Fruit fly (Drosophila melanogaster) whole organism, embryonic: ENCODE results near the gene CG5157.

ENCODE experiments used
- Aef1 ChIP-seq: fragments of 200-800 bp; sonication (Bioruptor generic); IDR thresholded peaks from 3 replicates; pipeline ENCODE4 v1.3.6; 2022; ENCODE audit warnings: missing biosample characterization, missing genetic modification characterization
- CG1024 ChIP-seq: fragments of 200-800 bp; sonication (Bioruptor generic); IDR thresholded peaks from 2 replicates; pipeline ENCODE4 v1.3.6; 2022; ENCODE audit warnings: missing biosample characterization, missing genetic modification characterization
- CG11456 ChIP-seq: fragments of 200-800 bp; sonication (Bioruptor generic); IDR thresholded peaks from 3 replicates; pipeline ENCODE4 v1.3.6; 2022; ENCODE audit warnings: missing biosample characterization, missing genetic modification characterization
- CG12942 ChIP-seq: fragments of 200-800 bp; sonication (Bioruptor generic); optimal IDR thresholded peaks from 3 replicates; lab custom pipeline; 2016; ENCODE audit warnings: missing biosample characterization, missing genetic modification characterization
- CG14860 ChIP-seq: fragments of 200-800 bp; sonication (Bioruptor generic); IDR thresholded peaks from 3 replicates; pipeline ENCODE4 v1.3.6; 2022; ENCODE audit warnings: missing biosample characterization, missing genetic modification characterization; ENCODE audit not compliant: partially characterized antibody
- CG16863 ChIP-seq: fragments of 200-800 bp; sonication (Bioruptor generic); optimal IDR thresholded peaks from 3 replicates; lab custom pipeline; 2016; ENCODE audit warnings: missing biosample characterization, missing genetic modification characterization
- CG17186 ChIP-seq: fragments of 200-800 bp; sonication (Bioruptor generic); optimal IDR thresholded peaks from 3 replicates; lab custom pipeline; 2017; ENCODE audit warnings: missing biosample characterization, missing genetic modification reagents, missing genetic modification characterization
- CG1792 ChIP-seq: fragments of 200-800 bp; sonication (Bioruptor generic); optimal IDR thresholded peaks from 2 replicates; lab custom pipeline; 2016; ENCODE audit warnings: missing biosample characterization, missing genetic modification characterization
- CG2202 ChIP-seq: fragments of 200-800 bp; sonication (Bioruptor generic); optimal IDR thresholded peaks from 2 replicates; lab custom pipeline; 2018; ENCODE audit warnings: missing biosample characterization, mild to moderate bottlenecking, missing genetic modification characterization
- CG30403 ChIP-seq: fragments of 200-800 bp; sonication (Bioruptor generic); optimal IDR thresholded peaks from 3 replicates; lab custom pipeline; 2016; ENCODE audit warnings: missing biosample characterization, missing genetic modification characterization
- CG30431 ChIP-seq: fragments of 200-800 bp; sonication (Bioruptor generic); optimal IDR thresholded peaks from 2 replicates; lab custom pipeline; 2017; ENCODE audit warnings: missing biosample characterization, missing genetic modification characterization
- CG3065 ChIP-seq: fragments of 200-800 bp; sonication (Bioruptor generic); optimal IDR thresholded peaks from 2 replicates; lab custom pipeline; 2016; ENCODE audit warnings: missing biosample characterization, missing genetic modification characterization
- CG31388 ChIP-seq: fragments of 200-800 bp; sonication (Bioruptor generic); optimal IDR thresholded peaks from 2 replicates; lab custom pipeline; 2016; ENCODE audit warnings: missing biosample characterization, missing genetic modification characterization
- CG31441 ChIP-seq: fragments of 200-800 bp; sonication (Bioruptor generic); IDR thresholded peaks from 2 replicates; pipeline ENCODE4 v1.3.6; 2022; ENCODE audit warnings: missing biosample characterization, missing genetic modification characterization
- CG34376 ChIP-seq: fragments of 200-800 bp; sonication (Bioruptor generic); optimal IDR thresholded peaks from 2 replicates; lab custom pipeline; 2018; ENCODE audit warnings: missing biosample characterization, mild to moderate bottlenecking, missing genetic modification characterization
- CG3838 ChIP-seq: fragments of 200-800 bp; sonication (Bioruptor generic); optimal IDR thresholded peaks from 3 replicates; lab custom pipeline; 2016; ENCODE audit warnings: missing biosample characterization, missing genetic modification characterization
- CG4360 ChIP-seq: fragments of 200-800 bp; sonication (Bioruptor generic); IDR thresholded peaks from 2 replicates; pipeline ENCODE4 v1.3.6; 2022; ENCODE audit warnings: missing biosample characterization, missing genetic modification characterization
- CG6254 ChIP-seq: fragments of 200-800 bp; sonication (Bioruptor generic); optimal IDR thresholded peaks from 3 replicates; lab custom pipeline; 2017; ENCODE audit warnings: mild to moderate bottlenecking, missing biosample characterization, missing genetic modification reagents, missing genetic modification characterization
- CG7786 ChIP-seq: fragments of 200-800 bp; sonication (Bioruptor generic); optimal IDR thresholded peaks from 2 replicates; lab custom pipeline; 2016; ENCODE audit warnings: missing biosample characterization, missing genetic modification characterization
- CG8478 ChIP-seq: fragments of >200 bp; optimal IDR thresholded peaks from 2 replicates; lab custom pipeline; 2018
- CG8765 ChIP-seq: fragments of 200-800 bp; sonication (Bioruptor generic); IDR thresholded peaks from 2 replicates; pipeline ENCODE4 v1.3.6; 2022; ENCODE audit warnings: missing biosample characterization, missing genetic modification characterization
- CoRest ChIP-seq: fragments of 200-800 bp; sonication (Bioruptor generic); optimal IDR thresholded peaks from 3 replicates; lab custom pipeline; 2018; ENCODE audit warnings: missing biosample characterization, mild to moderate bottlenecking, missing genetic modification characterization, moderate library complexity
- Dp ChIP-seq: fragments of 200-800 bp; sonication (Bioruptor generic); optimal IDR thresholded peaks from 2 replicates; lab custom pipeline; 2018; ENCODE audit warnings: missing biosample characterization, mild to moderate bottlenecking, missing genetic modification characterization, moderate library complexity
- Gsc ChIP-seq: fragments of 200-800 bp; sonication (Bioruptor generic); IDR thresholded peaks from 2 replicates; pipeline ENCODE4 v1.3.6; 2022; ENCODE audit warnings: missing biosample characterization, missing genetic modification characterization
- HHEX ChIP-seq: fragments of 200-800 bp; sonication (Bioruptor generic); optimal IDR thresholded peaks from 3 replicates; lab custom pipeline; 2017; ENCODE audit warnings: missing biosample characterization, mild to moderate bottlenecking, missing genetic modification characterization, missing genetic modification reagents
- HLH4C ChIP-seq: fragments of 200-800 bp; sonication (Bioruptor generic); IDR thresholded peaks from 3 replicates; pipeline ENCODE4 v1.3.6; 2022; ENCODE audit warnings: missing biosample characterization, missing genetic modification characterization; ENCODE audit not compliant: partially characterized antibody
- Hmr ChIP-seq: fragments of 200-800 bp; sonication (Bioruptor generic); optimal IDR thresholded peaks from 3 replicates; lab custom pipeline; 2017; ENCODE audit warnings: mild to moderate bottlenecking, missing biosample characterization, missing genetic modification reagents, missing genetic modification characterization
- Jarid2 ChIP-seq: fragments of 200-800 bp; sonication (Bioruptor generic); optimal IDR thresholded peaks from 3 replicates; lab custom pipeline; 2017; ENCODE audit warnings: mild to moderate bottlenecking, missing biosample characterization, missing genetic modification reagents, missing genetic modification characterization
- NC2β ChIP-seq: fragments of 200-800 bp; sonication (Bioruptor generic); optimal IDR thresholded peaks from 2 replicates; lab custom pipeline; 2016; ENCODE audit warnings: missing biosample characterization, missing genetic modification characterization
- ci ChIP-seq: fragments of 200-800 bp; sonication (Bioruptor generic); IDR thresholded peaks from 3 replicates; pipeline ENCODE4 v1.3.6; 2022; ENCODE audit warnings: missing biosample characterization, missing genetic modification characterization
- cwo ChIP-seq: fragments of 200-800 bp; sonication (Bioruptor generic); optimal IDR thresholded peaks from 3 replicates; lab custom pipeline; 2017; ENCODE audit warnings: missing biosample characterization, missing genetic modification characterization, mild to moderate bottlenecking, moderate library complexity, missing genetic modification reagents
- dmrt11E ChIP-seq: fragments of 200-800 bp; sonication (Bioruptor generic); optimal IDR thresholded peaks from 3 replicates; lab custom pipeline; 2018; ENCODE audit warnings: missing biosample characterization, mild to moderate bottlenecking, missing genetic modification characterization, moderate library complexity
- ftz-f1 ChIP-seq: fragments of 200-800 bp; sonication (Bioruptor generic); optimal IDR thresholded peaks from 2 replicates; lab custom pipeline; 2016; ENCODE audit warnings: missing biosample characterization, missing genetic modification characterization
- fu2 ChIP-seq: fragments of 200-800 bp; sonication (Bioruptor generic); optimal IDR thresholded peaks from 2 replicates; lab custom pipeline; 2016; ENCODE audit warnings: missing biosample characterization, missing genetic modification characterization
- grn ChIP-seq: fragments of 200-800 bp; sonication (Bioruptor generic); optimal IDR thresholded peaks from 3 replicates; lab custom pipeline; 2017; ENCODE audit warnings: missing biosample characterization, missing genetic modification characterization
- ind ChIP-seq: fragments of 200-800 bp; sonication (Bioruptor generic); optimal IDR thresholded peaks from 3 replicates; lab custom pipeline; 2016; ENCODE audit warnings: missing biosample characterization, missing genetic modification characterization
- kni ChIP-seq: fragments of 200-800 bp; sonication (Bioruptor generic); optimal IDR thresholded peaks from 3 replicates; lab custom pipeline; 2017; ENCODE audit warnings: mild to moderate bottlenecking, missing biosample characterization, missing genetic modification reagents, missing genetic modification characterization
- lbe ChIP-seq: fragments of 200-800 bp; sonication (Bioruptor generic); optimal IDR thresholded peaks from 2 replicates; lab custom pipeline; 2016; ENCODE audit warnings: missing biosample characterization, mild to moderate bottlenecking, missing genetic modification characterization
- lmd ChIP-seq: fragments of 200-800 bp; sonication (Bioruptor generic); IDR thresholded peaks from 2 replicates; pipeline ENCODE4 v1.3.6; 2022; ENCODE audit warnings: missing biosample characterization, missing genetic modification characterization
- mirr ChIP-seq: fragments of 200-800 bp; sonication (Bioruptor generic); optimal IDR thresholded peaks from 3 replicates; lab custom pipeline; 2018; ENCODE audit warnings: missing biosample characterization, mild to moderate bottlenecking, missing genetic modification characterization
- odd ChIP-seq: fragments of 200-800 bp; sonication (Bioruptor generic); optimal IDR thresholded peaks from 2 replicates; lab custom pipeline; 2017; ENCODE audit warnings: missing biosample characterization, mild to moderate bottlenecking, missing genetic modification characterization
- otp ChIP-seq: fragments of 200-800 bp; sonication (Bioruptor generic); IDR thresholded peaks from 3 replicates; pipeline ENCODE4, ENCODE4 v1.3.6; 2022; ENCODE audit warnings: missing biosample characterization, missing genetic modification characterization
- pan ChIP-seq, 4 experiments: fragments of >200 bp in 3 of 4; fragments of 200-800 bp in 1 of 4; sonication (Bioruptor generic) in 1 of 4; optimal IDR thresholded peaks in 3 of 4; IDR thresholded peaks in 1 of 4; 2 replicates each; pipeline versions ENCODE4 v1.3.6 to Lab custom; 2017 to 2022; ENCODE audit warnings: missing biosample characterization in 2 of 4, missing genetic modification characterization in 2 of 4, mixed read lengths in 1 of 4
- pros ChIP-seq: fragments of 200-800 bp; sonication (Bioruptor generic); optimal IDR thresholded peaks from 3 replicates; lab custom pipeline; 2019; ENCODE audit warnings: missing biosample characterization, mild to moderate bottlenecking, missing genetic modification characterization, moderate library complexity
- pzg ChIP-seq: fragments of 200-800 bp; sonication (Bioruptor generic); optimal IDR thresholded peaks from 3 replicates; lab custom pipeline; 2018; ENCODE audit warnings: missing biosample characterization, mild to moderate bottlenecking, missing genetic modification characterization, moderate library complexity
- shn ChIP-seq: fragments of 200-800 bp; sonication (Bioruptor generic); optimal IDR thresholded peaks from 3 replicates; lab custom pipeline; 2016; ENCODE audit warnings: missing biosample characterization, missing genetic modification characterization
- sima ChIP-seq: fragments of 200-800 bp; sonication (Bioruptor generic); optimal IDR thresholded peaks from 2 replicates; lab custom pipeline; 2016; ENCODE audit warnings: missing biosample characterization, missing genetic modification characterization
- sisA ChIP-seq: fragments of 200-800 bp; sonication (Bioruptor generic); IDR thresholded peaks from 2 replicates; pipeline ENCODE4 v1.3.6; 2022; ENCODE audit warnings: missing biosample characterization, missing genetic modification characterization
- slou ChIP-seq: fragments of 200-800 bp; sonication (Bioruptor generic); optimal IDR thresholded peaks from 3 replicates; lab custom pipeline; 2016; ENCODE audit warnings: missing biosample characterization, missing genetic modification characterization
- sob ChIP-seq: fragments of 200-800 bp; sonication (Bioruptor generic); IDR thresholded peaks from 2 replicates; pipeline ENCODE4 v1.3.6; 2022; ENCODE audit warnings: missing biosample characterization, missing genetic modification characterization
- unpg ChIP-seq: fragments of 200-800 bp; sonication (Bioruptor generic); optimal IDR thresholded peaks from 3 replicates; lab custom pipeline; 2018; ENCODE audit warnings: missing biosample characterization, mild to moderate bottlenecking, missing genetic modification characterization, moderate library complexity
- vvl ChIP-seq: fragments of 200-800 bp; sonication (Bioruptor generic); IDR thresholded peaks from 2 replicates; pipeline ENCODE4 v1.3.6; 2022; ENCODE audit warnings: missing biosample characterization, missing genetic modification characterization

CG5157 gene

dm6 chr3L:16139131-16139530 lies 1.5 kb upstream of the CG5157 start:
- TF ChIP-seq lmd (GFP tag; lab: Robert Waterston, UW) (no peak), sob (GFP tag; lab: Robert Waterston, UW) (no peak), CG3838 (GFP tag; lab: Kevin White, UChicago) (no peak), CG30403 (GFP tag; lab: Kevin White, UChicago) (no peak), CoRest (tag; lab: Kevin White, UChicago) (no peak), otp (no peak), ftz-f1 (GFP tag; lab: Kevin White, UChicago) (no peak), CG6254 (GFP tag; lab: Kevin White, UChicago) (no peak), CG1024 (GFP tag; lab: Robert Waterston, UW) (no peak), CG3065 (no peak), Gsc (GFP tag; lab: Robert Waterston, UW) (no peak), pros (GFP tag; lab: Kevin White, UChicago) (no peak), ci (GFP tag; lab: Robert Waterston, UW) (no peak), dmrt11E (tag; lab: Kevin White, UChicago) (no peak), CG8765 (no peak), NC2β (GFP tag; lab: Kevin White, UChicago) (no peak), CG1792 (GFP tag; lab: Kevin White, UChicago) (no peak), vvl (no peak), CG12942 (GFP tag; lab: Kevin White, UChicago) (no peak), sima (no peak), fu2 (no peak), Dp (GFP tag; lab: Kevin White, UChicago) (peak; percentile 99), Hmr (no peak), CG11456 (GFP tag; lab: Robert Waterston, UW) (no peak), pan (optimal IDR thresholded peaks at IDR 0.05; lab: Kevin White, UChicago) (no peak), pan (GFP tag; optimal IDR thresholded peaks at IDR 0.05 in 1 of 2, IDR thresholded peaks at IDR 0.05 in 1 of 2) (no peak), CG7786 (no peak), unpg (GFP tag; lab: Kevin White, UChicago) (no peak), CG2202 (tag; lab: Kevin White, UChicago) (no peak), lbe (peak; percentile 48), mirr (GFP tag; lab: Kevin White, UChicago) (no peak), cwo (no peak), CG34376 (GFP tag; lab: Kevin White, UChicago) (no peak), Jarid2 (no peak), CG8478 (lab: Kevin White, UChicago) (no peak), grn (peak; percentile 37), sisA (GFP tag; lab: Robert Waterston, UW) (no peak), odd (no peak), CG30431 (GFP tag; lab: Kevin White, UChicago) (no peak), CG16863 (GFP tag; lab: Kevin White, UChicago) (no peak), kni (GFP tag; lab: Kevin White, UChicago) (no peak), slou (GFP tag; lab: Kevin White, UChicago) (no peak), pzg (GFP tag; lab: Kevin White, UChicago) (peak; percentile 78), HHEX (GFP tag; lab: Kevin White, UChicago) (no peak), Aef1 (GFP tag; lab: Robert Waterston, UW) (no peak), CG31441 (GFP tag; lab: Robert Waterston, UW) (no peak), shn (no peak), CG17186 (GFP tag; lab: Kevin White, UChicago) (peak; percentile 20), CG31388 (GFP tag; lab: Kevin White, UChicago) (no peak), HLH4C (GFP tag; lab: Robert Waterston, UW) (peak; percentile 44; the same call in 1 of the 3 replicates), ind (GFP tag; lab: Kevin White, UChicago) (no peak), CG14860 (GFP tag; lab: Robert Waterston, UW) (0 out of 3 replicates have a peak, but pooled peaks have one; percentile 36), CG4360 (GFP tag; lab: Robert Waterston, UW) (no peak)
